Worm (Caenorhabditis elegans) whole organism, late embryonic: Measurements from ENCODE around the gene clec-145.

ENCODE experiments used
- F13H6.1 ChIP-seq: sonication (generic microtip); optimal IDR thresholded peaks from 2 replicates; lab custom pipeline; 2016; ENCODE audit warnings: missing genetic modification characterization, missing compliant biosample characterization
- ama-1 ChIP-seq: fragments of 150-350 bp; optimal IDR thresholded peaks from 2 replicates; lab custom pipeline; 2014
- ceh-45 ChIP-seq: fragments of 200-800 bp; sonication (Bioruptor generic); IDR thresholded peaks from 2 replicates; pipeline ENCODE4 v1.3.6; 2022; ENCODE audit warnings: missing genetic modification reagents, missing genetic modification characterization, missing compliant biosample characterization
- dmd-4 ChIP-seq: sonication (generic microtip); optimal IDR thresholded peaks from 2 replicates; lab custom pipeline; 2016; ENCODE audit warnings: borderline replicate concordance, missing genetic modification characterization, missing compliant biosample characterization
- odd-2 ChIP-seq: sonication (generic microtip); optimal IDR thresholded peaks from 2 replicates; lab custom pipeline; 2017; ENCODE audit warnings: antibody characterized with exemption, mild to moderate bottlenecking, missing genetic modification characterization, missing compliant biosample characterization
- sox-2 ChIP-seq: fragments of 200-800 bp; sonication (Bioruptor generic); IDR thresholded peaks from 2 replicates; pipeline ENCODE4 v1.3.6; 2022; ENCODE audit warnings: missing genetic modification reagents, missing genetic modification characterization, missing compliant biosample characterization
- tbx-7 ChIP-seq: sonication (generic microtip); optimal IDR thresholded peaks from 2 replicates; lab custom pipeline; 2016; ENCODE audit warnings: missing genotype, missing genetic modification characterization, missing compliant biosample characterization
- ttx-3 ChIP-seq: sonication (generic microtip); optimal IDR thresholded peaks from 2 replicates; lab custom pipeline; 2016; ENCODE audit warnings: missing genetic modification reagents, missing genetic modification characterization, missing compliant biosample characterization
- unc-3 ChIP-seq, 2 experiments: fragments of 200-800 bp in 1 of 2; sonication (Bioruptor generic) in 1 of 2; sonication (generic microtip) in 1 of 2; conservative IDR thresholded peaks in 1 of 2; optimal IDR thresholded peaks in 1 of 2; 2 replicates each; pipeline versions ENCODE4 v1.3.6 to Lab custom; 2016 to 2022; ENCODE audit warnings: missing compliant biosample characterization in 2 of 2, missing genetic modification characterization in 2 of 2, missing genetic modification reagents in 1 of 2
- unc-42 ChIP-seq: sonication (generic microtip); optimal IDR thresholded peaks from 2 replicates; lab custom pipeline; 2016; ENCODE audit warnings: missing genotype, missing genetic modification characterization, missing compliant biosample characterization

- no peak for TF ChIP-seq tbx-7
- TF ChIP-seq dmd-4, result no peak
- TF ChIP-seq odd-2 (tag; lab: Kevin White, UChicago), result no peak
- TF ChIP-seq unc-42 (tag; lab: Kevin White, UChicago), result peak; percentile 75
- no peak for TF ChIP-seq ama-1 (lab: Kevin White, UChicago)
- TF ChIP-seq F13H6.1, result no peak
- TF ChIP-seq ceh-45, result no peak
- no peak for TF ChIP-seq unc-3 (GFP tag; conservative IDR thresholded peaks at IDR 0.05; lab: Robert Waterston, UW)
- TF ChIP-seq unc-3 (tag; optimal IDR thresholded peaks at IDR 0.05; lab: Kevin White, UChicago), result peak; percentile 3
- no peak for TF ChIP-seq sox-2
- no peak for TF ChIP-seq ttx-3
Measured at ce11 chrII:13575018-13575948, 15.1 kb downstream of the clec-145 start, which contains the start of the genes mrpl-37 and lin-38.
